Worm (Caenorhabditis elegans) whole organism, L4/young adult: Measurements from ENCODE around the gene dmsr-4.

Source experiments
- W03F9.2 ChIP-seq: fragments of 150-350 bp; optimal IDR thresholded peaks from 2 replicates; lab custom pipeline; 2014; ENCODE audit warnings: missing biosample characterization, missing genetic modification characterization
- dao-5 ChIP-seq: sonication (generic microtip); optimal IDR thresholded peaks from 2 replicates; lab custom pipeline; 2016; ENCODE audit warnings: missing genotype, missing genetic modification characterization, moderate library complexity, missing compliant biosample characterization
- him-1 ChIP-seq: sonication (generic microtip); optimal IDR thresholded peaks from 2 replicates; lab custom pipeline; 2016; ENCODE audit warnings: missing genotype, missing genetic modification reagents, missing genetic modification characterization, missing compliant biosample characterization

DNA sequence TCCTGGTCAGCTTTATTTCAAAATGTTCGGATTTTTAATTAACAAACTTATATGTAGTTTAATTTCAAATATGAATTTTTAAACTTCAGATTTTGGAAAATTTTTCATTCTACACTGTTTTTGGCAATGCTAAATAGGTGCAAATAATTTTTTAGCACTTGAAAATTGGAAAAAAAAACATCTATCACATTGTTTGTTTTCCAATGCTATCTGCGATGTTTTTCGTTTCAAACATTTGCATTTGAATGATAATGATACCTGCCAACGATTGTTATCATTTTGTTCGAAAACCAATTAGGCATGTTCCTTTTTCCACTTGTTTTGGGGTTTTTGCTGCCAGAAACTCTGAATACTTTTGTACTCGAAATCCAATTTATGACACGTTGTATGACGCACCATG lies 18.1 kb upstream of the dmsr-4 start, which contains the start of gene C03H5.4:
- TF ChIP-seq him-1: no peak
- no peak for TF ChIP-seq dao-5 (tag; lab: Kevin White, UChicago)
- no peak for TF ChIP-seq W03F9.2
